Worm (Caenorhabditis elegans) whole organism, midembryonic: Measurements from ENCODE around the gene srj-38.

ENCODE experiments used
- T22C8.4 ChIP-seq: fragments of 200-800 bp; sonication (Bioruptor generic); IDR thresholded peaks from 2 replicates; pipeline ENCODE4 v1.3.6; 2022; ENCODE audit warnings: missing genetic modification characterization, missing compliant biosample characterization
- cog-1 ChIP-seq: sonication (generic microtip); optimal IDR thresholded peaks from 2 replicates; lab custom pipeline; 2016; ENCODE audit warnings: missing genetic modification characterization, missing compliant biosample characterization
- tab-1 ChIP-seq: fragments of 200-800 bp; sonication (Bioruptor generic); IDR thresholded peaks from 2 replicates; pipeline ENCODE4 v1.3.6; 2022; ENCODE audit warnings: missing genetic modification characterization, missing compliant biosample characterization
- ztf-23 ChIP-seq: fragments of 200-800 bp; sonication (Bioruptor generic); IDR thresholded peaks from 2 replicates; pipeline ENCODE4 v1.3.6; 2022; ENCODE audit warnings: missing genetic modification reagents, missing genetic modification characterization, missing compliant biosample characterization
- ztf-29 ChIP-seq: fragments of 200-800 bp; sonication (Bioruptor generic); IDR thresholded peaks from 2 replicates; pipeline ENCODE4 v1.3.6; 2022; ENCODE audit warnings: missing genetic modification reagents, missing genetic modification characterization, missing compliant biosample characterization

ce11 chrV:879171-879570 is 5.1 kb downstream of the srj-38 start, which contains the start of gene srg-53:
- TF ChIP-seq ztf-29 (GFP tag; lab: Robert Waterston, UW): no peak
- no peak for TF ChIP-seq cog-1 (tag; lab: Kevin White, UChicago)
- no peak for TF ChIP-seq tab-1 (GFP tag; lab: Robert Waterston, UW)
- TF ChIP-seq ztf-23 (GFP tag; lab: Robert Waterston, UW): no peak
- TF ChIP-seq T22C8.4 (GFP tag; lab: Robert Waterston, UW): no peak
